Worm (Caenorhabditis elegans) whole organism, midembryonic: Measurements from ENCODE around the gene ZC477.2.

Experiments
- cog-1 ChIP-seq: sonication (generic microtip); optimal IDR thresholded peaks from 2 replicates; lab custom pipeline; 2016; ENCODE audit warnings: missing genetic modification characterization, missing compliant biosample characterization
- flt-1 ChIP-seq: fragments of 200-800 bp; sonication (Bioruptor generic); IDR thresholded peaks from 2 replicates; pipeline ENCODE4 v1.3.6; 2022; ENCODE audit warnings: missing genetic modification characterization, missing compliant biosample characterization
- klf-2 ChIP-seq: fragments of 200-800 bp; sonication (Bioruptor generic); conservative IDR thresholded peaks from 2 replicates; pipeline ENCODE4 v1.3.6; 2022; ENCODE audit warnings: missing genetic modification reagents, missing genetic modification characterization, missing compliant biosample characterization
- med-1 ChIP-seq: sonication (generic microtip); optimal IDR thresholded peaks from 2 replicates; lab custom pipeline; 2017; ENCODE audit warnings: missing genetic modification characterization, mild to moderate bottlenecking, missing compliant biosample characterization, antibody characterized with exemption, missing genetic modification reagents; ENCODE audit not compliant: insufficient read depth
- ztf-23 ChIP-seq: fragments of 200-800 bp; sonication (Bioruptor generic); IDR thresholded peaks from 2 replicates; pipeline ENCODE4 v1.3.6; 2022; ENCODE audit warnings: missing genetic modification reagents, missing genetic modification characterization, missing compliant biosample characterization
- ztf-29 ChIP-seq: fragments of 200-800 bp; sonication (Bioruptor generic); IDR thresholded peaks from 2 replicates; pipeline ENCODE4 v1.3.6; 2022; ENCODE audit warnings: missing genetic modification reagents, missing genetic modification characterization, missing compliant biosample characterization

- TF ChIP-seq klf-2 (GFP tag; lab: Robert Waterston, UW) (no peak), ztf-29 (GFP tag; lab: Robert Waterston, UW) (no peak), cog-1 (no peak), med-1 (no peak), flt-1 (GFP tag; lab: Robert Waterston, UW) (no peak), ztf-23 (GFP tag; lab: Robert Waterston, UW) (no peak)
These were observed 24.0 kb upstream of the ZC477.2 start for ce11 chrIV:7083976-7084375.
